Worm (Caenorhabditis elegans) whole organism, young adult: ENCODE data around the gene egg-2.

ENCODE experiments used
- B0035.1 ChIP-seq: sonication (generic microtip); optimal IDR thresholded peaks from 2 replicates; lab custom pipeline; 2016; ENCODE audit warnings: missing genetic modification characterization, mild to moderate bottlenecking, missing compliant biosample characterization, missing genotype, missing genetic modification reagents
- B0336.3 ChIP-seq: fragments of 200-800 bp; sonication (Bioruptor generic); IDR thresholded peaks from 2 replicates; pipeline ENCODE4 v1.3.6; 2022; ENCODE audit warnings: missing genetic modification characterization, missing compliant biosample characterization
- C06A6.2 ChIP-seq: fragments of 200-800 bp; sonication (Bioruptor generic); conservative IDR thresholded peaks from 2 replicates; pipeline ENCODE4 v1.3.6; 2022; ENCODE audit warnings: missing genetic modification characterization, missing compliant biosample characterization
- F23B12.7 ChIP-seq: sonication (generic microtip); optimal IDR thresholded peaks from 2 replicates; lab custom pipeline; 2017; ENCODE audit warnings: missing genetic modification characterization, mild to moderate bottlenecking, missing compliant biosample characterization, antibody characterized with exemption, moderate library complexity; ENCODE audit not compliant: insufficient read depth
- F49E8.2 ChIP-seq: sonication (generic microtip); optimal IDR thresholded peaks from 3 replicates; lab custom pipeline; 2017; ENCODE audit warnings: missing genetic modification characterization, mild to moderate bottlenecking, missing compliant biosample characterization, antibody characterized with exemption, moderate library complexity; ENCODE audit not compliant: insufficient read depth
- ama-1 ChIP-seq, 3 experiments: fragments of 150-350 bp in 1 of 3; sonication (generic microtip) in 2 of 3; optimal IDR thresholded peaks; 2 replicates each; lab custom pipeline; 2014 to 2018; ENCODE audit warnings: missing biosample characterization in 2 of 3, missing genetic modification characterization in 2 of 3, missing genetic modification reagents in 2 of 3
- attf-3 ChIP-seq: fragments of 200-800 bp; sonication (Bioruptor generic); conservative IDR thresholded peaks from 2 replicates; pipeline ENCODE4 v1.3.6; 2022; ENCODE audit warnings: missing genetic modification reagents, missing genetic modification characterization, missing compliant biosample characterization
- attf-5 ChIP-seq: fragments of 200-800 bp; sonication (Bioruptor generic); optimal IDR thresholded peaks from 2 replicates; lab custom pipeline; 2018; ENCODE audit warnings: mild to moderate bottlenecking, missing genetic modification characterization, missing compliant biosample characterization
- attf-6 ChIP-seq: fragments of 200-800 bp; sonication (Bioruptor generic); IDR thresholded peaks from 2 replicates; pipeline ENCODE4 v1.3.6; 2022; ENCODE audit warnings: missing genetic modification reagents, missing genetic modification characterization, missing compliant biosample characterization
- cebp-1 ChIP-seq, 2 experiments: fragments of 200-800 bp in 1 of 2; sonication (Bioruptor generic) in 1 of 2; sonication (generic microtip) in 1 of 2; IDR thresholded peaks in 1 of 2; optimal IDR thresholded peaks in 1 of 2; 2 replicates each; pipeline versions ENCODE4 v1.3.6 to Lab custom; 2017 to 2022; ENCODE audit warnings: missing compliant biosample characterization in 2 of 2, missing genetic modification characterization in 2 of 2, mild to moderate bottlenecking in 1 of 2, missing genetic modification reagents in 1 of 2, moderate library complexity in 1 of 2
- dpl-1 ChIP-seq: fragments of 150-350 bp; optimal IDR thresholded peaks from 2 replicates; lab custom pipeline; 2014; ENCODE audit warnings: missing biosample characterization, missing genetic modification reagents, missing genetic modification characterization
- egrh-3 ChIP-seq: fragments of 200-800 bp; sonication (Bioruptor generic); IDR thresholded peaks from 2 replicates; pipeline ENCODE4 v1.3.6; 2022; ENCODE audit warnings: missing genetic modification reagents, missing genetic modification characterization, missing compliant biosample characterization
- fkh-3 ChIP-seq: sonication (generic microtip); optimal IDR thresholded peaks from 2 replicates; lab custom pipeline; 2016; ENCODE audit warnings: mild to moderate bottlenecking, missing genetic modification characterization, missing compliant biosample characterization
- him-1 ChIP-seq: sonication (generic microtip); optimal IDR thresholded peaks from 2 replicates; lab custom pipeline; 2016; ENCODE audit warnings: missing genotype, missing genetic modification reagents, missing genetic modification characterization, missing compliant biosample characterization
- hmg-1.2 ChIP-seq: fragments of 200-800 bp; sonication (Bioruptor generic); IDR thresholded peaks from 2 replicates; pipeline ENCODE4 v1.3.6; 2022; ENCODE audit warnings: missing genetic modification reagents, missing genetic modification characterization, missing compliant biosample characterization
- hrde-1 ChIP-seq: sonication (generic microtip); optimal IDR thresholded peaks from 2 replicates; lab custom pipeline; 2016; ENCODE audit warnings: missing genetic modification characterization, mild to moderate bottlenecking, missing compliant biosample characterization, moderate library complexity, missing genotype, missing genetic modification reagents, borderline replicate concordance
- lin-26 ChIP-seq: fragments of 200-800 bp; sonication (Bioruptor generic); IDR thresholded peaks from 2 replicates; pipeline ENCODE4 v1.3.6; 2022; ENCODE audit warnings: missing genetic modification reagents, missing genetic modification characterization, missing compliant biosample characterization
- lin-35 ChIP-seq, 3 experiments: fragments of 150-350 bp in 2 of 3; sonication (generic microtip) in 1 of 3; optimal IDR thresholded peaks; 2 replicates each; lab custom pipeline; 2014 to 2018; ENCODE audit warnings: missing biosample characterization in 3 of 3, missing genetic modification characterization in 3 of 3, missing genetic modification reagents in 3 of 3
- lsl-1 ChIP-seq: fragments of 200-800 bp; sonication (Bioruptor generic); optimal IDR thresholded peaks from 2 replicates; lab custom pipeline; 2018; ENCODE audit warnings: mild to moderate bottlenecking, missing genetic modification characterization, moderate library complexity, missing compliant biosample characterization
- madf-6 ChIP-seq: fragments of 200-800 bp; sonication (Bioruptor generic); IDR thresholded peaks from 2 replicates; pipeline ENCODE4 v1.3.6; 2022; ENCODE audit warnings: missing genetic modification reagents, missing genetic modification characterization, missing compliant biosample characterization
- mcd-1 ChIP-seq: fragments of 200-800 bp; sonication (Bioruptor generic); IDR thresholded peaks from 2 replicates; pipeline ENCODE4 v1.3.6; 2022; ENCODE audit warnings: missing genetic modification reagents, missing genetic modification characterization, missing compliant biosample characterization
- nfyb-1 ChIP-seq: fragments of 200-800 bp; sonication (Bioruptor generic); IDR thresholded peaks from 2 replicates; pipeline ENCODE4 v1.3.6; 2022; ENCODE audit warnings: missing genetic modification reagents, missing genetic modification characterization, missing compliant biosample characterization
- nhr-80 ChIP-seq: sonication (generic microtip); optimal IDR thresholded peaks from 2 replicates; lab custom pipeline; 2016; ENCODE audit warnings: missing genetic modification characterization, missing compliant biosample characterization
- pha-4 ChIP-seq: fragments of 150-350 bp; sonication (generic microtip); optimal IDR thresholded peaks from 2 replicates; lab custom pipeline; 2014; ENCODE audit warnings: missing biosample characterization, missing genetic modification reagents, missing genetic modification characterization
- rcor-1 ChIP-seq: fragments of 200-800 bp; sonication (Bioruptor generic); IDR thresholded peaks from 2 replicates; pipeline ENCODE4 v1.3.6; 2022; ENCODE audit warnings: missing genetic modification reagents, missing genetic modification characterization, missing compliant biosample characterization
- sea-2 ChIP-seq: fragments of 200-800 bp; sonication (Bioruptor generic); IDR thresholded peaks from 2 replicates; pipeline ENCODE4 v1.3.6; 2022; ENCODE audit warnings: missing genetic modification characterization, missing compliant biosample characterization
- snpc-1.1 ChIP-seq: sonication (generic microtip); optimal IDR thresholded peaks from 2 replicates; lab custom pipeline; 2017; ENCODE audit warnings: missing genetic modification characterization, mild to moderate bottlenecking, missing compliant biosample characterization, antibody characterized with exemption, moderate library complexity, missing genotype, missing genetic modification reagents; ENCODE audit not compliant: insufficient read depth
- snpc-3.4 ChIP-seq: sonication (generic microtip); optimal IDR thresholded peaks from 2 replicates; lab custom pipeline; 2017; ENCODE audit warnings: missing genetic modification characterization, mild to moderate bottlenecking, missing compliant biosample characterization, antibody characterized with exemption, moderate library complexity, missing genotype, missing genetic modification reagents
- snpc-4 ChIP-seq, 5 experiments: fragments of 150-350 bp in 1 of 5; sonication (generic microtip) in 4 of 5; optimal IDR thresholded peaks; 2 replicates each; lab custom pipeline; 2014 to 2018; ENCODE audit warnings: missing genetic modification characterization in 5 of 5, missing biosample characterization in 3 of 5, antibody characterized with exemption in 2 of 5, mild to moderate bottlenecking in 2 of 5, missing compliant biosample characterization in 2 of 5, missing genotype in 2 of 5, moderate library complexity in 2 of 5, missing genetic modification reagents in 1 of 5
- sptf-2 ChIP-seq: fragments of 200-800 bp; sonication (Bioruptor generic); optimal IDR thresholded peaks from 2 replicates; lab custom pipeline; 2018; ENCODE audit warnings: mild to moderate bottlenecking, missing genetic modification characterization, missing compliant biosample characterization
- tbx-9 ChIP-seq: sonication (generic microtip); optimal IDR thresholded peaks from 2 replicates; lab custom pipeline; 2016; ENCODE audit warnings: borderline replicate concordance, missing genetic modification characterization, inconsistent platforms, missing compliant biosample characterization
- xnd-1 ChIP-seq: sonication (generic microtip); optimal IDR thresholded peaks from 2 replicates; lab custom pipeline; 2016; ENCODE audit warnings: missing genotype, missing genetic modification reagents, missing genetic modification characterization, missing compliant biosample characterization
- zfh-2 ChIP-seq: fragments of 200-800 bp; sonication (Bioruptor generic); conservative IDR thresholded peaks from 2 replicates; pipeline ENCODE4 v1.3.6; 2022; ENCODE audit warnings: missing genetic modification reagents, missing genetic modification characterization, missing compliant biosample characterization
- zim-3 ChIP-seq: sonication (generic microtip); optimal IDR thresholded peaks from 2 replicates; lab custom pipeline; 2017; ENCODE audit warnings: mild to moderate bottlenecking, missing genetic modification characterization, moderate library complexity, missing compliant biosample characterization
- ztf-22 ChIP-seq: fragments of 200-800 bp; sonication (Bioruptor generic); optimal IDR thresholded peaks from 2 replicates; lab custom pipeline; 2018; ENCODE audit warnings: mild to moderate bottlenecking, missing genetic modification characterization, moderate library complexity, missing compliant biosample characterization
- ztf-25 ChIP-seq: fragments of 200-800 bp; sonication (Bioruptor generic); IDR thresholded peaks from 2 replicates; pipeline ENCODE4 v1.3.6; 2022; ENCODE audit warnings: missing genetic modification reagents, missing genetic modification characterization, missing compliant biosample characterization

Gene egg-2

DNA sequence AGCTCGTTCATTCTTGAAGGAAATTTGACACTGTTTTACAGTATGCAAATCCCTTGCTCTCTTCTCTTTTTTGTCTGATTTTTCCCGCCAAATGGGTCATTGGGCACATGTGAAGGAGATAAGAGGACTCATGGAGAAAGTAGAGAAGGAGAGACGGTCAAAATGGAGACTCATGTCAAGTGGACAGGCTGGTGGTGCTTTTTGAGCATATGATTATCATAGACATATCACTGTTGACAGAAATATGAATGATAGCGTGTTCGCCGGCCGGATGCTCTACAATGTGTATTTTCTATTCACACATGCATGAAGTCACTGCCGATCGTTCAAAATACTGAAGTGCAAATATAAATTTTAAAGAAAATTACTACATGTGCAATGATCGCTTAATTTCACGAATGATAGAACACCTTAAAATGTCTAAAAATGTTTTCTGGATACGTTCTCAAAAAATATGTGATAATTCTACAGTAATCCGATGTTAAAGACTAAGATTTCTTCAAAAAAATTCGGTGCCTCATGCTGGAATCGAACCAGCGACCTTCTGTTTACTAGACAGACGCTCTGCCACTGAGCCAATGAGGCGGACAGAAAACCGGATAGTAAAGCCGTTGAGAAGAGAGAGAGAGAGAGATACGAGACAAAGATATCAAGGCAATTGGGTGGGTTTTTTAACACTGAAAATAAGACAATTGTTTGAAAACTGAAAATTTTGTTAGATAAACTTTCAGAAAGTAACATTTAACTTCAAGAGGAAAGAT, 30.2 kb downstream of the egg-2 start (continued):
- TF ChIP-seq snpc-1.1 (tag; lab: Kevin White, UChicago): peak; percentile 92
- TF ChIP-seq xnd-1: no peak
- peak; percentile 11 for TF ChIP-seq fkh-3 (tag; lab: Kevin White, UChicago)
- no peak for TF ChIP-seq cebp-1 (GFP tag; IDR thresholded peaks at IDR 0.05; lab: Robert Waterston, UW)
- peak; percentile 12 for TF ChIP-seq cebp-1 (tag; optimal IDR thresholded peaks at IDR 0.05; lab: Kevin White, UChicago)
- peak; percentile 66 for TF ChIP-seq hrde-1 (tag; lab: Kevin White, UChicago)
- TF ChIP-seq ztf-22: no peak
- peak; percentile 36 for TF ChIP-seq F49E8.2 (tag; lab: Kevin White, UChicago)
- peak; percentile 48; the same call in 1 of the 2 replicates for TF ChIP-seq B0336.3 (GFP tag; lab: Robert Waterston, UW)
- peak; percentile 43 for TF ChIP-seq hmg-1.2 (GFP tag; lab: Robert Waterston, UW)
- peak in 1 of 3 experiments; percentile 39 for TF ChIP-seq lin-35 (GFP tag; optimal IDR thresholded peaks at IDR 0.05; lab: Kevin White, UChicago)
- TF ChIP-seq lin-26: peak; percentile 73; the same call in 1 of the 2 replicates

DNA sequence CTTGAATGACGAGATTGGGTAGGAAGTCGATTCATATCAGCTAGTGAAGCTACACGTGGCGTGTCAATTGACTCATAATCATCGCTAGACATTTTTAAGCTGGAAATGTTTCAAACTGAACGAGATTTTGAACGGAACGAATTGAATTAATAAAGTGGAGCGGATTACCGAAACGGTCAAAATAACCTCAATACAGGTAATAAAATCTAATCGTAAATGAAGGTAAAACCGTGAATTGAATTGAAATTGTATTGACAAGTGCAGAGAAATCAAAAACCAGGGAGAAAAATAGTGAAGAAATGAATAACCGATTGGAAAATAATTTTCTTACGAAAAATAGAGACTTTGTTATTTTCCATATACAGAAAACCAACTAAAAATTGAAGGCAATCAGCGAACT, 31.3 kb downstream of the egg-2 start, which contains the start of gene cyk-1:
Gene cyk-1, minus strand, starts transcription at position 101 of the 400 bp plus-strand sequence.
- TF ChIP-seq lsl-1 (GFP tag; lab: Kevin White, UChicago): no peak
- no peak for TF ChIP-seq sptf-2 (GFP tag; lab: Kevin White, UChicago)
- no peak for TF ChIP-seq B0035.1
- TF ChIP-seq sea-2: no peak
- no peak for TF ChIP-seq nfyb-1 (GFP tag; lab: Robert Waterston, UW)
- no peak for TF ChIP-seq nhr-80 (tag; lab: Kevin White, UChicago)
- TF ChIP-seq ama-1 (optimal IDR thresholded peaks at IDR 0.05; lab: Kevin White, UChicago): no peak
- TF ChIP-seq ama-1 (GFP tag; optimal IDR thresholded peaks at IDR 0.05; lab: Kevin White, UChicago): no peak
- no peak for TF ChIP-seq attf-6
- no peak for TF ChIP-seq zim-3 (tag; lab: Kevin White, UChicago)
- no peak for TF ChIP-seq rcor-1 (GFP tag; lab: Robert Waterston, UW)
- no peak for TF ChIP-seq cebp-1 (GFP tag; IDR thresholded peaks at IDR 0.05; lab: Robert Waterston, UW)
- no peak for TF ChIP-seq cebp-1 (tag; optimal IDR thresholded peaks at IDR 0.05; lab: Kevin White, UChicago)
- TF ChIP-seq snpc-4 (GFP tag; optimal IDR thresholded peaks at IDR 0.05; lab: Kevin White, UChicago): no peak
- no peak for TF ChIP-seq snpc-4 (tag; optimal IDR thresholded peaks at IDR 0.05; lab: Kevin White, UChicago)

DNA sequence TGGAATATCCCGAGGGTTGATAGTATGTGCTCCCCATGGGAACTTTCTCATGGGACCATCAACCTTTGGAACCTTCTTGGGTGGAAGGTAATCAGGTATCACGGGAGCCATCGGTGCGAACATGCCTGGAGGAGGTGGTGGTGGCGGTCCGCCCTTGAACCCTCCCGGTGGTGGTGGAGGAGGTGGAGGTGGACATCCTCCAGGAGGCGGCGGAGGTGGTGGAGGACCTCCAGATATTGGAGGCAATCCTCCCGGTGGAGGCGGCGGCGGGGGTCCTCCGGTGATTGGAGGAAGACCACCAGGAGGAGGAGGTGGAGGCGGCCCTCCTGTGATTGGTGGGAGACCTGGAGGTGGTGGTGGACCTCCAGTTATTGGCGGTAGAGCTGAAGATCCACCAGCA, 34.5 kb downstream of the egg-2 start:
- TF ChIP-seq dpl-1 (no peak), C06A6.2 (GFP tag; lab: Robert Waterston, UW) (no peak), F49E8.2 (tag; lab: Kevin White, UChicago) (no peak), zfh-2 (GFP tag; lab: Robert Waterston, UW) (peak; percentile 96), egrh-3 (peak; percentile 98), mcd-1 (peak; percentile 43; the same call in 1 of the 2 replicates), tbx-9 (no peak), ztf-25 (GFP tag; lab: Robert Waterston, UW) (0 out of 2 replicates have a peak, but pooled peaks have one; percentile 20)

DNA sequence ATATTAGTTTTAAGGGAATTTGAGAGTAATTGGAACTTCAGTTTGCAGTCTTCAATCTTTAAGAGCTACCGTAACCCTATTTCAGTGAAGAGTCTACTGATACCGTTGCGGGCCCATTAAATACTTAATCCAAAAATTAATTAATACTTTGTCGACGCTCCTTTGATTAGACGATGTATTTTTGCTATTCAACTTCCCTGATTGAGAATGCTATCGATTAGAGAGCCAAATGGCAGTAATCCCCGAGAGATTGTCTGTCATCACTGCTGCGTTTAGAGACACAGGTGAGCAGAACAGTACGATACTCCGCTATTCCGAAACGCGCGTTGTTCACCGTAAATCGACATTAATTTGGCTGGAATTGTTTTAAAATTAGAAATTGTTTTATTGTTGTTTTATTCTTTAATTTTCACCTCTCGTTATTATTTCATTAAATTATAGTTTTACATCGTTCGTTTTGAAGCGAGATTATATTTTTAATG, 39.2 kb downstream of the egg-2 start, which contains the start of gene rfl-1:
Gene rfl-1, plus strand, starts transcription at position 51 of the 482 bp plus-strand sequence.
- TF ChIP-seq attf-3 (GFP tag; lab: Robert Waterston, UW) (peak; percentile 97), lsl-1 (GFP tag; lab: Kevin White, UChicago) (peak; percentile 12), pha-4 (no peak), snpc-3.4 (tag; lab: Kevin White, UChicago) (peak; percentile 20), madf-6 (0 out of 2 replicates have a peak, but pooled peaks have one; percentile 7), hmg-1.2 (GFP tag; lab: Robert Waterston, UW) (peak; percentile 99), him-1 (tag; lab: Kevin White, UChicago) (peak; percentile 25), F23B12.7 (tag; lab: Kevin White, UChicago) (peak; percentile 19), zfh-2 (GFP tag; lab: Robert Waterston, UW) (no peak), mcd-1 (0 out of 2 replicates have a peak, but pooled peaks have one; percentile 26), attf-5 (GFP tag; lab: Kevin White, UChicago) (peak; percentile 19)
